Fruit fly (Drosophila melanogaster) whole organism, pupa: ENCODE measurements around the gene CHKov1.

Source experiments
- CG12605 ChIP-seq: fragments of 200-800 bp; sonication (Bioruptor generic); IDR thresholded peaks from 2 replicates; pipeline ENCODE4 v1.3.6; 2022; ENCODE audit warnings: missing biosample characterization, missing genetic modification characterization
- CG13204 ChIP-seq: fragments of 200-800 bp; sonication (Bioruptor generic); optimal IDR thresholded peaks from 2 replicates; lab custom pipeline; 2018; ENCODE audit warnings: missing biosample characterization, mild to moderate bottlenecking, missing genetic modification characterization, moderate library complexity
- CG15710 ChIP-seq: fragments of 200-800 bp; sonication (Bioruptor generic); optimal IDR thresholded peaks from 2 replicates; lab custom pipeline; 2018; ENCODE audit warnings: missing biosample characterization, mild to moderate bottlenecking, missing genetic modification characterization, moderate library complexity
- CG4496 ChIP-seq: fragments of 200-800 bp; sonication (Bioruptor generic); IDR thresholded peaks from 3 replicates; pipeline ENCODE4 v1.3.6; 2022; ENCODE audit warnings: missing biosample characterization, missing genetic modification characterization
- CG8159 ChIP-seq: fragments of 200-800 bp; sonication (Bioruptor generic); optimal IDR thresholded peaks from 3 replicates; lab custom pipeline; 2018; ENCODE audit warnings: missing biosample characterization, mild to moderate bottlenecking, missing genetic modification characterization, moderate library complexity
- CG9948 ChIP-seq: fragments of 200-800 bp; sonication (Bioruptor generic); optimal IDR thresholded peaks from 2 replicates; lab custom pipeline; 2018; ENCODE audit warnings: missing biosample characterization, mild to moderate bottlenecking, missing genetic modification characterization, moderate library complexity
- EcR ChIP-seq: fragments of 200-800 bp; sonication (Bioruptor generic); optimal IDR thresholded peaks from 3 replicates; lab custom pipeline; 2019; ENCODE audit warnings: missing biosample characterization, missing genetic modification characterization, mild to moderate bottlenecking, moderate library complexity, missing genetic modification reagents
- Ets98B ChIP-seq: fragments of 200-800 bp; sonication (Bioruptor generic); IDR thresholded peaks from 2 replicates; pipeline ENCODE4 v1.3.6; 2022; ENCODE audit warnings: missing biosample characterization, missing genetic modification characterization

dm6 chr3R:25299507-25299964 lies 29.6 kb downstream of the CHKov1 start, which contains the start of gene CG31288:
- TF ChIP-seq Ets98B (GFP tag; lab: Robert Waterston, UW) (no peak), CG13204 (GFP tag; lab: Kevin White, UChicago) (no peak), CG8159 (no peak), CG12605 (no peak), CG9948 (tag; lab: Kevin White, UChicago) (no peak), CG4496 (GFP tag; lab: Robert Waterston, UW) (no peak), EcR (GFP tag; lab: Kevin White, UChicago) (no peak), CG15710 (tag; lab: Kevin White, UChicago) (no peak)
